Worm (Caenorhabditis elegans) whole organism, late embryonic: ENCODE measurements around the gene R53.5.

Experiments
- C08G9.2 ChIP-seq: sonication (generic microtip); optimal IDR thresholded peaks from 2 replicates; lab custom pipeline; 2016; ENCODE audit warnings: mild to moderate bottlenecking, missing genetic modification characterization, moderate library complexity, missing compliant biosample characterization
- K02D7.2 ChIP-seq: sonication (generic microtip); optimal IDR thresholded peaks from 2 replicates; lab custom pipeline; 2017; ENCODE audit warnings: mild to moderate bottlenecking, missing genetic modification characterization, missing compliant biosample characterization
- Y22D7AL.16 ChIP-seq: sonication (generic microtip); optimal IDR thresholded peaks from 2 replicates; lab custom pipeline; 2016; ENCODE audit warnings: missing genetic modification characterization, missing compliant biosample characterization
- ceh-18 ChIP-seq: sonication (generic microtip); optimal IDR thresholded peaks from 2 replicates; lab custom pipeline; 2016; ENCODE audit warnings: missing genetic modification characterization, missing compliant biosample characterization
- ceh-19 ChIP-seq: fragments of 200-800 bp; sonication (Bioruptor generic); optimal IDR thresholded peaks from 2 replicates; lab custom pipeline; 2018; ENCODE audit warnings: mild to moderate bottlenecking, missing genetic modification characterization, missing compliant biosample characterization
- ceh-2 ChIP-seq: sonication (generic microtip); optimal IDR thresholded peaks from 2 replicates; lab custom pipeline; 2016; ENCODE audit warnings: missing genotype, missing genetic modification characterization, missing compliant biosample characterization
- ceh-24 ChIP-seq: sonication (generic microtip); optimal IDR thresholded peaks from 2 replicates; lab custom pipeline; 2016; ENCODE audit warnings: mild to moderate bottlenecking, missing genetic modification characterization, missing compliant biosample characterization
- ceh-31 ChIP-seq: sonication (generic microtip); optimal IDR thresholded peaks from 2 replicates; lab custom pipeline; 2016; ENCODE audit warnings: missing genetic modification characterization, missing compliant biosample characterization
- ceh-34 ChIP-seq: sonication (generic microtip); optimal IDR thresholded peaks from 2 replicates; lab custom pipeline; 2016; ENCODE audit warnings: mild to moderate bottlenecking, missing genetic modification characterization, missing compliant biosample characterization
- ceh-48 ChIP-seq: sonication (generic microtip); optimal IDR thresholded peaks from 2 replicates; lab custom pipeline; 2016; ENCODE audit warnings: missing genetic modification characterization, inconsistent platforms, missing compliant biosample characterization
- elt-2 ChIP-seq: sonication (generic microtip); optimal IDR thresholded peaks from 2 replicates; lab custom pipeline; 2016; ENCODE audit warnings: missing genetic modification reagents, missing genetic modification characterization, missing compliant biosample characterization
- ets-4 ChIP-seq: sonication (generic microtip); optimal IDR thresholded peaks from 2 replicates; lab custom pipeline; 2016; ENCODE audit warnings: missing genetic modification characterization, missing compliant biosample characterization
- fax-1 ChIP-seq: sonication (generic microtip); optimal IDR thresholded peaks from 2 replicates; lab custom pipeline; 2016; ENCODE audit warnings: missing genotype, missing genetic modification characterization, missing compliant biosample characterization
- fkh-10 ChIP-seq: fragments of 150-350 bp; optimal IDR thresholded peaks from 2 replicates; lab custom pipeline; 2014; ENCODE audit warnings: missing biosample characterization, missing genetic modification reagents, missing genetic modification characterization
- gmeb-2 ChIP-seq: sonication (generic microtip); optimal IDR thresholded peaks from 2 replicates; lab custom pipeline; 2016; ENCODE audit warnings: missing genetic modification characterization, inconsistent platforms, missing compliant biosample characterization
- hlh-8 ChIP-seq: sonication (generic microtip); optimal IDR thresholded peaks from 2 replicates; lab custom pipeline; 2016; ENCODE audit warnings: missing genotype, missing genetic modification characterization, missing compliant biosample characterization
- lim-6 ChIP-seq: sonication (generic microtip); optimal IDR thresholded peaks from 2 replicates; lab custom pipeline; 2016; ENCODE audit warnings: missing genetic modification characterization, missing compliant biosample characterization
- lin-11 ChIP-seq: fragments of 200-800 bp; sonication (Bioruptor generic); optimal IDR thresholded peaks from 2 replicates; lab custom pipeline; 2018; ENCODE audit warnings: mild to moderate bottlenecking, missing genetic modification characterization, missing compliant biosample characterization
- madf-2 ChIP-seq: sonication (generic microtip); optimal IDR thresholded peaks from 2 replicates; lab custom pipeline; 2017; ENCODE audit warnings: missing genetic modification characterization, missing compliant biosample characterization
- nfya-1 ChIP-seq: sonication (generic microtip); optimal IDR thresholded peaks from 2 replicates; lab custom pipeline; 2017; ENCODE audit warnings: missing genetic modification characterization, mild to moderate bottlenecking, missing compliant biosample characterization, antibody characterized with exemption, moderate library complexity
- nhr-11 ChIP-seq: fragments of 150-350 bp; optimal IDR thresholded peaks from 2 replicates; lab custom pipeline; 2014; ENCODE audit warnings: missing biosample characterization, missing genetic modification characterization
- nhr-232 ChIP-seq: sonication (generic microtip); optimal IDR thresholded peaks from 2 replicates; lab custom pipeline; 2016; ENCODE audit warnings: missing genetic modification characterization, missing compliant biosample characterization
- pat-9 ChIP-seq: fragments of 200-800 bp; sonication (Bioruptor generic); optimal IDR thresholded peaks from 2 replicates; lab custom pipeline; 2018; ENCODE audit warnings: mild to moderate bottlenecking, missing genetic modification characterization, moderate library complexity, missing compliant biosample characterization
- pha-4 ChIP-seq: fragments of 150-350 bp; optimal IDR thresholded peaks from 2 replicates; lab custom pipeline; 2018; ENCODE audit warnings: missing biosample characterization, missing genetic modification reagents, missing genetic modification characterization
- pqm-1 ChIP-seq: sonication (generic microtip); optimal IDR thresholded peaks from 2 replicates; lab custom pipeline; 2016; ENCODE audit warnings: missing genetic modification characterization, missing compliant biosample characterization
- ref-2 ChIP-seq: sonication (generic microtip); optimal IDR thresholded peaks from 2 replicates; lab custom pipeline; 2016; ENCODE audit warnings: missing genetic modification characterization, missing compliant biosample characterization
- rnt-1 ChIP-seq: sonication (generic microtip); optimal IDR thresholded peaks from 2 replicates; lab custom pipeline; 2016; ENCODE audit warnings: missing genetic modification characterization, missing compliant biosample characterization
- sox-2 ChIP-seq: fragments of 200-800 bp; sonication (Bioruptor generic); IDR thresholded peaks from 2 replicates; pipeline ENCODE4 v1.3.6; 2022; ENCODE audit warnings: missing genetic modification reagents, missing genetic modification characterization, missing compliant biosample characterization
- sox-4 ChIP-seq: sonication (generic microtip); optimal IDR thresholded peaks from 2 replicates; lab custom pipeline; 2017; ENCODE audit warnings: mild to moderate bottlenecking, missing genetic modification characterization, inconsistent platforms, missing compliant biosample characterization
- syd-9 ChIP-seq: sonication (generic microtip); optimal IDR thresholded peaks from 2 replicates; lab custom pipeline; 2016; ENCODE audit warnings: mild to moderate bottlenecking, missing genetic modification characterization, moderate library complexity, missing compliant biosample characterization
- tbx-2 ChIP-seq: sonication (generic microtip); optimal IDR thresholded peaks from 2 replicates; lab custom pipeline; 2016; ENCODE audit warnings: missing genetic modification characterization, missing compliant biosample characterization
- tbx-7 ChIP-seq: sonication (generic microtip); optimal IDR thresholded peaks from 2 replicates; lab custom pipeline; 2016; ENCODE audit warnings: missing genotype, missing genetic modification characterization, missing compliant biosample characterization
- unc-3 ChIP-seq, 2 experiments: fragments of 200-800 bp in 1 of 2; sonication (Bioruptor generic) in 1 of 2; sonication (generic microtip) in 1 of 2; conservative IDR thresholded peaks in 1 of 2; optimal IDR thresholded peaks in 1 of 2; 2 replicates each; pipeline versions ENCODE4 v1.3.6 to Lab custom; 2016 to 2022; ENCODE audit warnings: missing compliant biosample characterization in 2 of 2, missing genetic modification characterization in 2 of 2, missing genetic modification reagents in 1 of 2
- unc-55 ChIP-seq: sonication (generic microtip); optimal IDR thresholded peaks from 2 replicates; lab custom pipeline; 2017; ENCODE audit warnings: missing biosample characterization, missing genetic modification reagents, missing genetic modification characterization
- ztf-16 ChIP-seq: sonication (generic microtip); optimal IDR thresholded peaks from 2 replicates; lab custom pipeline; 2017; ENCODE audit warnings: missing genetic modification characterization, missing compliant biosample characterization

R53.5 gene

ce11 chrII:9933947-9934383, 36.3 kb downstream of the R53.5 start:
- TF ChIP-seq ceh-19 (GFP tag; lab: Kevin White, UChicago) (no peak), ceh-48 (no peak), ref-2 (tag; lab: Kevin White, UChicago) (no peak), ztf-16 (tag; lab: Kevin White, UChicago) (no peak), pha-4 (no peak), nhr-232 (tag; lab: Kevin White, UChicago) (no peak), nfya-1 (tag; lab: Kevin White, UChicago) (no peak), rnt-1 (tag; lab: Kevin White, UChicago) (no peak), unc-55 (GFP tag; lab: Kevin White, UChicago) (no peak), syd-9 (tag; lab: Kevin White, UChicago) (no peak), ceh-24 (tag; lab: Kevin White, UChicago) (no peak), gmeb-2 (no peak), lim-6 (tag; lab: Kevin White, UChicago) (no peak), Y22D7AL.16 (tag; lab: Kevin White, UChicago) (no peak), pqm-1 (tag; lab: Kevin White, UChicago) (no peak), fax-1 (no peak), elt-2 (tag; lab: Kevin White, UChicago) (no peak), pat-9 (tag; lab: Kevin White, UChicago) (no peak), lin-11 (no peak), ceh-2 (tag; lab: Kevin White, UChicago) (no peak)
- TF ChIP-seq, all 69 proteins: peak for 0

ce11 chrII:9931476-9931875, 38.8 kb downstream of the R53.5 start, which contains the start of gene pho-11:
pho-11 (plus strand) TSS chrII:9931849.
- TF ChIP-seq elt-2 (tag; lab: Kevin White, UChicago) (peak; percentile 14), sox-4 (tag; lab: Kevin White, UChicago) (no peak)

- TF ChIP-seq tbx-7 (tag; lab: Kevin White, UChicago) (peak; percentile 27), C08G9.2 (tag; lab: Kevin White, UChicago) (peak; percentile 55), ets-4 (tag; lab: Kevin White, UChicago) (peak; percentile 40), ref-2 (tag; lab: Kevin White, UChicago) (peak; percentile 36), ceh-2 (tag; lab: Kevin White, UChicago) (peak; percentile 22), rnt-1 (tag; lab: Kevin White, UChicago) (no peak), ceh-18 (tag; lab: Kevin White, UChicago) (peak; percentile 4), tbx-2 (tag; lab: Kevin White, UChicago) (peak; percentile 67), K02D7.2 (tag; lab: Kevin White, UChicago) (no peak), lin-11 (no peak), sox-2 (GFP tag; lab: Robert Waterston, UW) (no peak), hlh-8 (no peak), unc-3 (GFP tag; conservative IDR thresholded peaks at IDR 0.05; lab: Robert Waterston, UW) (no peak), unc-3 (tag; optimal IDR thresholded peaks at IDR 0.05; lab: Kevin White, UChicago) (no peak), ceh-31 (tag; lab: Kevin White, UChicago) (peak; percentile 67)
Measured at ce11 chrII:9931012-9931411, 39.3 kb downstream of the R53.5 start.

ce11 chrII:9928470-9928869, 41.8 kb downstream of the R53.5 start:
- no peak for TF ChIP-seq ceh-34 (tag; lab: Kevin White, UChicago)
- TF ChIP-seq lin-11, result no peak
- TF ChIP-seq ztf-16 (tag; lab: Kevin White, UChicago), result no peak
- TF ChIP-seq fkh-10 (GFP tag; lab: Kevin White, UChicago), result no peak
- no peak for TF ChIP-seq K02D7.2 (tag; lab: Kevin White, UChicago)
- TF ChIP-seq nhr-11 (tag; lab: Kevin White, UChicago), result no peak
- TF ChIP-seq nhr-232 (tag; lab: Kevin White, UChicago), result no peak
- TF ChIP-seq madf-2 (tag; lab: Kevin White, UChicago), result no peak
- TF ChIP-seq hlh-8, result no peak
- TF ChIP-seq ceh-31 (tag; lab: Kevin White, UChicago), result no peak
- TF ChIP-seq syd-9 (tag; lab: Kevin White, UChicago), result no peak
